Worm (Caenorhabditis elegans) whole organism, early embryonic: Measurements from ENCODE around the gene srw-86.

Experiments used
- F13C5.2 ChIP-seq: sonication (generic microtip); optimal IDR thresholded peaks from 2 replicates; lab custom pipeline; 2017; ENCODE audit warnings: mild to moderate bottlenecking, missing genetic modification characterization, inconsistent platforms, missing compliant biosample characterization
- ama-1 ChIP-seq: fragments of 150-350 bp; optimal IDR thresholded peaks from 2 replicates; lab custom pipeline; 2014
- ceh-36 ChIP-seq: sonication (generic microtip); optimal IDR thresholded peaks from 2 replicates; lab custom pipeline; 2016; ENCODE audit warnings: missing genetic modification characterization, inconsistent platforms, missing compliant biosample characterization
- hmbx-1 ChIP-seq: sonication (generic microtip); optimal IDR thresholded peaks from 2 replicates; lab custom pipeline; 2016; ENCODE audit warnings: mild to moderate bottlenecking, missing genetic modification characterization, missing compliant biosample characterization
- hmg-4 ChIP-seq: fragments of 200-800 bp; sonication (Bioruptor generic); optimal IDR thresholded peaks from 2 replicates; lab custom pipeline; 2018; ENCODE audit warnings: mild to moderate bottlenecking, missing genetic modification characterization, missing compliant biosample characterization
- scrt-1 ChIP-seq: fragments of 200-800 bp; sonication (Bioruptor generic); IDR thresholded peaks from 2 replicates; pipeline ENCODE4 v1.3.6; 2022; ENCODE audit warnings: missing genetic modification characterization, missing compliant biosample characterization
- sea-1 ChIP-seq: fragments of 200-800 bp; sonication (Bioruptor generic); conservative IDR thresholded peaks from 2 replicates; pipeline ENCODE4 v1.3.6; 2022; ENCODE audit warnings: missing genetic modification characterization, missing compliant biosample characterization

srw-86 gene

DNA sequence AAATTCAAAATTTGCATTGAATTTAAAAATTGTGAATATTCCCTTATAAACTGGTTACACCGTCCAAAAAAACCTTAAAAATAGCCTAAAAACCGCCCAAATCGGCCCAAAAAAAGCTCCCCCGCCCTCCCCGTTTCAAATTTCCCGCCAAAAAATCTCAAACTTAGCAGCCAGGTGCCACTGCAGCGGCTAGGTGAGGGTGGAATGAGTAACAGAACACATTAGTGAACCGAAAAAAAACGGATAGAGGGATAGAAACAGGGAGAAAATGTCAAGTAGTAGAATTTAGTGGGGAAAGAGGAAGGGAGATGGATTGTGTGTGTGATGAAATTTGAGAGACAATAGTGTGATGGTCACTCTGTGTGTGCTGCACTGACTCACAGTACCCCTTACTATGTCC is 48.6 kb downstream of the srw-86 start:
- no peak for TF ChIP-seq ama-1 (lab: Kevin White, UChicago)
- no peak for TF ChIP-seq hmbx-1 (tag; lab: Kevin White, UChicago)
- TF ChIP-seq F13C5.2 (tag; lab: Kevin White, UChicago) = no peak
- no peak for TF ChIP-seq hmg-4 (GFP tag; lab: Kevin White, UChicago)
- no peak for TF ChIP-seq ceh-36
- TF ChIP-seq scrt-1 (GFP tag; lab: Robert Waterston, UW) = no peak
- no peak for TF ChIP-seq sea-1 (GFP tag; lab: Robert Waterston, UW)
